Worm (Caenorhabditis elegans) whole organism, midembryonic: ENCODE measurements around the gene C43F9.5.

Experiments used
- T22C8.4 ChIP-seq: fragments of 200-800 bp; sonication (Bioruptor generic); IDR thresholded peaks from 2 replicates; pipeline ENCODE4 v1.3.6; 2022; ENCODE audit warnings: missing genetic modification characterization, missing compliant biosample characterization
- cog-1 ChIP-seq: sonication (generic microtip); optimal IDR thresholded peaks from 2 replicates; lab custom pipeline; 2016; ENCODE audit warnings: missing genetic modification characterization, missing compliant biosample characterization
- flt-1 ChIP-seq: fragments of 200-800 bp; sonication (Bioruptor generic); IDR thresholded peaks from 2 replicates; pipeline ENCODE4 v1.3.6; 2022; ENCODE audit warnings: missing genetic modification characterization, missing compliant biosample characterization
- klf-2 ChIP-seq: fragments of 200-800 bp; sonication (Bioruptor generic); conservative IDR thresholded peaks from 2 replicates; pipeline ENCODE4 v1.3.6; 2022; ENCODE audit warnings: missing genetic modification reagents, missing genetic modification characterization, missing compliant biosample characterization
- med-1 ChIP-seq: sonication (generic microtip); optimal IDR thresholded peaks from 2 replicates; lab custom pipeline; 2017; ENCODE audit warnings: missing genetic modification characterization, mild to moderate bottlenecking, missing compliant biosample characterization, antibody characterized with exemption, missing genetic modification reagents; ENCODE audit not compliant: insufficient read depth
- ref-1 ChIP-seq: fragments of 200-800 bp; sonication (Bioruptor generic); conservative IDR thresholded peaks from 2 replicates; pipeline ENCODE4 v1.3.6; 2022; ENCODE audit warnings: missing genetic modification reagents, missing genetic modification characterization, missing compliant biosample characterization
- tab-1 ChIP-seq: fragments of 200-800 bp; sonication (Bioruptor generic); IDR thresholded peaks from 2 replicates; pipeline ENCODE4 v1.3.6; 2022; ENCODE audit warnings: missing genetic modification characterization, missing compliant biosample characterization
- ztf-23 ChIP-seq: fragments of 200-800 bp; sonication (Bioruptor generic); IDR thresholded peaks from 2 replicates; pipeline ENCODE4 v1.3.6; 2022; ENCODE audit warnings: missing genetic modification reagents, missing genetic modification characterization, missing compliant biosample characterization
- ztf-29 ChIP-seq: fragments of 200-800 bp; sonication (Bioruptor generic); IDR thresholded peaks from 2 replicates; pipeline ENCODE4 v1.3.6; 2022; ENCODE audit warnings: missing genetic modification reagents, missing genetic modification characterization, missing compliant biosample characterization

C43F9.5 gene

ce11 chrIV:10612281-10612680 is 21.7 kb upstream of the C43F9.5 start:
- no peak for TF ChIP-seq tab-1 (GFP tag; lab: Robert Waterston, UW)

DNA sequence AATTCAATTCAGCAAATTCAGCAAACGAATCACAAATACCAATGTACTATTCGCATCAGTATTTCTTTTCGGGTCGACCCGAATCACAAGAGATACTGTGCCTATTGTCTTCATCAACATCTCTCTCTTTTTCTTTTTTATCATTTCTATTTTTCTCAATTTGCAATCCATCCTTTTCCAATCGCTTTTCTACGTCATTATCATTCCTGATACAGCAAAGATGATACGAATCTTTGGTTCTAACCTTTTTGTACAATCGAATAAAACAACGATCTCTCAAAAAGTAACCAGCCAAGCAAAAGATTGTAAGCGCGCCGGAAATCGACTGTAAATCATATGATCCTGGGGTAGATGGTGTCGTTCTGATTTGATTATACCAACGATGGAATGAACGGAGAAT is 19.4 kb upstream of the C43F9.5 start:
- TF ChIP-seq klf-2 (GFP tag; lab: Robert Waterston, UW) (no peak), flt-1 (GFP tag; lab: Robert Waterston, UW) (no peak), tab-1 (GFP tag; lab: Robert Waterston, UW) (no peak), med-1 (GFP tag; lab: Kevin White, UChicago) (no peak), ztf-23 (no peak), ref-1 (GFP tag; lab: Robert Waterston, UW) (no peak), T22C8.4 (GFP tag; lab: Robert Waterston, UW) (no peak), cog-1 (no peak), ztf-29 (GFP tag; lab: Robert Waterston, UW) (no peak)

ce11 chrIV:10608275-10608674 is 17.7 kb upstream of the C43F9.5 start, which contains the start of gene R09H10.6:
R09H10.6 (plus strand) TSS chrIV:10608575.
- TF ChIP-seq ztf-23 (no peak), med-1 (GFP tag; lab: Kevin White, UChicago) (no peak), klf-2 (GFP tag; lab: Robert Waterston, UW) (no peak), ztf-29 (GFP tag; lab: Robert Waterston, UW) (no peak), flt-1 (GFP tag; lab: Robert Waterston, UW) (no peak), tab-1 (GFP tag; lab: Robert Waterston, UW) (no peak), ref-1 (GFP tag; lab: Robert Waterston, UW) (no peak), cog-1 (no peak), T22C8.4 (GFP tag; lab: Robert Waterston, UW) (no peak)

DNA sequence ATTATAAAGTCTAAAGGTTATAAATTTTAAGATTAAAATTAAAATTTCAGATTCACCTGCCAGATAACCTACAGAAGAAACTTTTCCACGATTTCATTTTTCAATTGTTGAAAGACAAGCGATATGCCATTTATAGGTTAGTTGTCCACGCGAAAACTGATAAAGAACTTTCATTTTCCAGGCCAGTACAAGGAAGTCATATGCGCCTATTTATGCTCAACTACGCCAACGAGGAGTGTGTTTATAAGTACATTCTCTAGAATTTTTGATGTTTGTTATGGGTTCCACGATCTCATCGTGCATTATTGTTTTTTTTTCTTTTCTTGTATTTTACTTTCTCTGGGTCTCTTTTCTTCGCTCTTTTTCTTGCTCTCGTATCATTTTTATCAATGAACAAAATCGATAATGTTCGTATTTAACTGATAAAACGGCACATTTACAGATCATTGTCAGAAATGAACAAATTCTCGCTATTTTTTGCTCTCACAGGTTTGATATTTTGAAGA is 16.1 kb upstream of the C43F9.5 start, which contains the start of gene R09H10.3:
TSS of gene R09H10.3 (plus strand) at position 456 of the 506 bp plus-strand sequence.
- TF ChIP-seq cog-1 = no peak
- TF ChIP-seq ztf-29 (GFP tag; lab: Robert Waterston, UW) = no peak
- TF ChIP-seq ztf-23 = no peak
- no peak for TF ChIP-seq flt-1 (GFP tag; lab: Robert Waterston, UW)
- TF ChIP-seq ref-1 (GFP tag; lab: Robert Waterston, UW) = no peak
- TF ChIP-seq tab-1 (GFP tag; lab: Robert Waterston, UW) = no peak
- TF ChIP-seq T22C8.4 (GFP tag; lab: Robert Waterston, UW) = no peak
- no peak for TF ChIP-seq klf-2 (GFP tag; lab: Robert Waterston, UW)
- TF ChIP-seq med-1 (GFP tag; lab: Kevin White, UChicago) = no peak

- TF ChIP-seq ref-1 (GFP tag; lab: Robert Waterston, UW) (no peak), med-1 (GFP tag; lab: Kevin White, UChicago) (no peak), flt-1 (GFP tag; lab: Robert Waterston, UW) (no peak), T22C8.4 (GFP tag; lab: Robert Waterston, UW) (no peak), klf-2 (GFP tag; lab: Robert Waterston, UW) (no peak), ztf-23 (no peak), cog-1 (no peak), tab-1 (GFP tag; lab: Robert Waterston, UW) (no peak), ztf-29 (GFP tag; lab: Robert Waterston, UW) (no peak)
Observed at ce11 chrIV:10602644-10603043, 12.1 kb upstream of the C43F9.5 start, which contains the start of gene R09H10.2. R09H10.2 (plus strand) TSS chrIV:10602944.

DNA sequence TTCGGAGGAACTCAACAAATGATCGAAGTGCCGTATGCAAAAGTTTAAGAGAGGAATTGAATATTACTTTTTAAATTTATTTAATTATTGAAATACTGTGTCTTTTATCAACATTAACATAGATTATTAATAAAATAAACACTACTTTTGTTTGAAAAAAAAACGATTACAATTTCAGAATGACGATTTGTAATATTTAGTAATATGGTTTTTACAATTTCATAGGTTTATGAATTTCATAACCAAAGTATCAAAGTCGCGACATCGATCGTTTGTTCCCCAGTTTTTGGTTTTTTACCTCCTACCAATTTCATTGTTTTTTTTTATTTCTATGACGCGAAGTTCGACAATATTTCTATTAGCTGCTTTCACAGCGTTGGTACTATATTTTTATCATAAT is 9.4 kb upstream of the C43F9.5 start, which contains the start of gene R09H10.1:
TSS of gene R09H10.1 (plus strand) at position 301 of the 400 bp plus-strand sequence.
- TF ChIP-seq cog-1 (no peak), ref-1 (GFP tag; lab: Robert Waterston, UW) (no peak), klf-2 (GFP tag; lab: Robert Waterston, UW) (no peak), ztf-23 (no peak)

- TF ChIP-seq T22C8.4 (GFP tag; lab: Robert Waterston, UW) (no peak), flt-1 (GFP tag; lab: Robert Waterston, UW) (no peak), med-1 (GFP tag; lab: Kevin White, UChicago) (no peak), cog-1 (no peak), ztf-23 (no peak), ztf-29 (GFP tag; lab: Robert Waterston, UW) (no peak)
Observed at ce11 chrIV:10596505-10596904, 6.0 kb upstream of the C43F9.5 start, which contains the start of gene C43F9.11. C43F9.11 (plus strand) TSS chrIV:10596805.

- TF ChIP-seq T22C8.4 (GFP tag; lab: Robert Waterston, UW) (no peak), ztf-23 (no peak), med-1 (GFP tag; lab: Kevin White, UChicago) (no peak), ztf-29 (GFP tag; lab: Robert Waterston, UW) (no peak), tab-1 (GFP tag; lab: Robert Waterston, UW) (no peak), flt-1 (GFP tag; lab: Robert Waterston, UW) (no peak), cog-1 (no peak), ref-1 (GFP tag; lab: Robert Waterston, UW) (no peak), klf-2 (GFP tag; lab: Robert Waterston, UW) (no peak)
Observed at ce11 chrIV:10593570-10593969, 3.0 kb upstream of the C43F9.5 start, which contains the start of gene C43F9.7. C43F9.7 (minus strand) TSS chrIV:10593670.

ce11 chrIV:10589072-10589471 is 1.5 kb downstream of the C43F9.5 start, which contains the start of gene C43F9.4:
C43F9.4 (minus strand) TSS chrIV:10589172.
- TF ChIP-seq klf-2 (GFP tag; lab: Robert Waterston, UW) = no peak
- no peak for TF ChIP-seq tab-1 (GFP tag; lab: Robert Waterston, UW)
- no peak for TF ChIP-seq ztf-23
- TF ChIP-seq T22C8.4 (GFP tag; lab: Robert Waterston, UW) = no peak
- TF ChIP-seq flt-1 (GFP tag; lab: Robert Waterston, UW) = no peak
- TF ChIP-seq ztf-29 (GFP tag; lab: Robert Waterston, UW) = no peak
- no peak for TF ChIP-seq ref-1 (GFP tag; lab: Robert Waterston, UW)
- no peak for TF ChIP-seq cog-1
- TF ChIP-seq med-1 (GFP tag; lab: Kevin White, UChicago) = no peak
